Worm (Caenorhabditis elegans) whole organism, midembryonic: Measurements from ENCODE around the gene tat-4.

Source experiments
- cog-1 ChIP-seq: sonication (generic microtip); optimal IDR thresholded peaks from 2 replicates; lab custom pipeline; 2016; ENCODE audit warnings: missing genetic modification characterization, missing compliant biosample characterization
- klf-2 ChIP-seq: fragments of 200-800 bp; sonication (Bioruptor generic); conservative IDR thresholded peaks from 2 replicates; pipeline ENCODE4 v1.3.6; 2022; ENCODE audit warnings: missing genetic modification reagents, missing genetic modification characterization, missing compliant biosample characterization
- ztf-29 ChIP-seq: fragments of 200-800 bp; sonication (Bioruptor generic); IDR thresholded peaks from 2 replicates; pipeline ENCODE4 v1.3.6; 2022; ENCODE audit warnings: missing genetic modification reagents, missing genetic modification characterization, missing compliant biosample characterization

- TF ChIP-seq ztf-29 (GFP tag; lab: Robert Waterston, UW), result no peak
- TF ChIP-seq klf-2 (GFP tag; lab: Robert Waterston, UW), result no peak
- no peak for TF ChIP-seq cog-1 (tag; lab: Kevin White, UChicago)
These were observed 15.8 kb upstream of the tat-4 start, which contains the start of gene F13H8.11 for ce11 chrII:6259867-6260266.
